Worm (Caenorhabditis elegans) whole organism, late embryonic: ENCODE data around the gene ric-8.

Experiments
- C08G9.2 ChIP-seq: sonication (generic microtip); optimal IDR thresholded peaks from 2 replicates; lab custom pipeline; 2016; ENCODE audit warnings: mild to moderate bottlenecking, missing genetic modification characterization, moderate library complexity, missing compliant biosample characterization
- C38D4.7 ChIP-seq: fragments of 200-800 bp; sonication (Bioruptor generic); optimal IDR thresholded peaks from 2 replicates; lab custom pipeline; 2018; ENCODE audit warnings: mild to moderate bottlenecking, missing genetic modification characterization, moderate library complexity, missing compliant biosample characterization
- K09A11.1 ChIP-seq: sonication (generic microtip); optimal IDR thresholded peaks from 2 replicates; lab custom pipeline; 2017; ENCODE audit warnings: antibody characterized with exemption, mild to moderate bottlenecking, missing genetic modification characterization, missing compliant biosample characterization; ENCODE audit not compliant: insufficient read depth
- ama-1 ChIP-seq: fragments of 150-350 bp; optimal IDR thresholded peaks from 2 replicates; lab custom pipeline; 2014
- ceh-14 ChIP-seq: sonication (generic microtip); optimal IDR thresholded peaks from 2 replicates; lab custom pipeline; 2016; ENCODE audit warnings: missing genotype, missing genetic modification characterization, missing compliant biosample characterization
- ceh-24 ChIP-seq: sonication (generic microtip); optimal IDR thresholded peaks from 2 replicates; lab custom pipeline; 2016; ENCODE audit warnings: mild to moderate bottlenecking, missing genetic modification characterization, missing compliant biosample characterization
- ceh-30 ChIP-seq: fragments of 150-350 bp; optimal IDR thresholded peaks from 2 replicates; lab custom pipeline; 2014; ENCODE audit warnings: missing biosample characterization, missing genetic modification characterization
- ceh-34 ChIP-seq: sonication (generic microtip); optimal IDR thresholded peaks from 2 replicates; lab custom pipeline; 2016; ENCODE audit warnings: mild to moderate bottlenecking, missing genetic modification characterization, missing compliant biosample characterization
- ceh-45 ChIP-seq: fragments of 200-800 bp; sonication (Bioruptor generic); IDR thresholded peaks from 2 replicates; pipeline ENCODE4 v1.3.6; 2022; ENCODE audit warnings: missing genetic modification reagents, missing genetic modification characterization, missing compliant biosample characterization
- ceh-48 ChIP-seq: sonication (generic microtip); optimal IDR thresholded peaks from 2 replicates; lab custom pipeline; 2016; ENCODE audit warnings: missing genetic modification characterization, inconsistent platforms, missing compliant biosample characterization
- ceh-6 ChIP-seq: fragments of 200-800 bp; sonication (Bioruptor generic); optimal IDR thresholded peaks from 2 replicates; lab custom pipeline; 2018; ENCODE audit warnings: mild to moderate bottlenecking, missing genetic modification characterization, missing compliant biosample characterization
- ceh-9 ChIP-seq: sonication (generic microtip); optimal IDR thresholded peaks from 2 replicates; lab custom pipeline; 2016; ENCODE audit warnings: mild to moderate bottlenecking, missing genetic modification characterization, inconsistent platforms, missing compliant biosample characterization
- elt-4 ChIP-seq: sonication (generic microtip); optimal IDR thresholded peaks from 2 replicates; lab custom pipeline; 2016; ENCODE audit warnings: missing genetic modification characterization, missing compliant biosample characterization
- ets-4 ChIP-seq: sonication (generic microtip); optimal IDR thresholded peaks from 2 replicates; lab custom pipeline; 2016; ENCODE audit warnings: missing genetic modification characterization, missing compliant biosample characterization
- fax-1 ChIP-seq: sonication (generic microtip); optimal IDR thresholded peaks from 2 replicates; lab custom pipeline; 2016; ENCODE audit warnings: missing genotype, missing genetic modification characterization, missing compliant biosample characterization
- fkh-10 ChIP-seq: fragments of 150-350 bp; optimal IDR thresholded peaks from 2 replicates; lab custom pipeline; 2014; ENCODE audit warnings: missing biosample characterization, missing genetic modification reagents, missing genetic modification characterization
- hlh-13 ChIP-seq: fragments of 200-800 bp; sonication (Bioruptor generic); optimal IDR thresholded peaks from 2 replicates; lab custom pipeline; 2018; ENCODE audit warnings: mild to moderate bottlenecking, missing genetic modification characterization, missing compliant biosample characterization
- hlh-30 ChIP-seq: sonication (generic microtip); optimal IDR thresholded peaks from 2 replicates; lab custom pipeline; 2017; ENCODE audit warnings: antibody characterized with exemption, missing genetic modification characterization, missing compliant biosample characterization; ENCODE audit not compliant: insufficient read depth
- hlh-6 ChIP-seq: sonication (generic microtip); optimal IDR thresholded peaks from 2 replicates; lab custom pipeline; 2016; ENCODE audit warnings: missing genotype, missing genetic modification characterization, missing compliant biosample characterization
- mec-3 ChIP-seq: sonication (generic microtip); optimal IDR thresholded peaks from 2 replicates; lab custom pipeline; 2016; ENCODE audit warnings: borderline replicate concordance, missing genetic modification characterization, missing compliant biosample characterization
- nfya-1 ChIP-seq: sonication (generic microtip); optimal IDR thresholded peaks from 2 replicates; lab custom pipeline; 2017; ENCODE audit warnings: missing genetic modification characterization, mild to moderate bottlenecking, missing compliant biosample characterization, antibody characterized with exemption, moderate library complexity
- pat-9 ChIP-seq: fragments of 200-800 bp; sonication (Bioruptor generic); optimal IDR thresholded peaks from 2 replicates; lab custom pipeline; 2018; ENCODE audit warnings: mild to moderate bottlenecking, missing genetic modification characterization, moderate library complexity, missing compliant biosample characterization
- pha-2 ChIP-seq: sonication (generic microtip); optimal IDR thresholded peaks from 2 replicates; lab custom pipeline; 2017; ENCODE audit warnings: mild to moderate bottlenecking, missing genetic modification characterization, missing compliant biosample characterization
- pha-4 ChIP-seq: fragments of 150-350 bp; optimal IDR thresholded peaks from 2 replicates; lab custom pipeline; 2018; ENCODE audit warnings: missing biosample characterization, missing genetic modification reagents, missing genetic modification characterization
- pqm-1 ChIP-seq: sonication (generic microtip); optimal IDR thresholded peaks from 2 replicates; lab custom pipeline; 2016; ENCODE audit warnings: missing genetic modification characterization, missing compliant biosample characterization
- pros-1 ChIP-seq: fragments of 150-350 bp; optimal IDR thresholded peaks from 2 replicates; lab custom pipeline; 2014; ENCODE audit warnings: missing biosample characterization, missing genetic modification reagents, missing genetic modification characterization
- ref-2 ChIP-seq: sonication (generic microtip); optimal IDR thresholded peaks from 2 replicates; lab custom pipeline; 2016; ENCODE audit warnings: missing genetic modification characterization, missing compliant biosample characterization
- sdc-2 ChIP-seq: sonication (generic microtip); optimal IDR thresholded peaks from 2 replicates; lab custom pipeline; 2016; ENCODE audit warnings: missing genotype, missing genetic modification characterization, missing compliant biosample characterization
- sox-2 ChIP-seq: fragments of 200-800 bp; sonication (Bioruptor generic); IDR thresholded peaks from 2 replicates; pipeline ENCODE4 v1.3.6; 2022; ENCODE audit warnings: missing genetic modification reagents, missing genetic modification characterization, missing compliant biosample characterization
- sox-4 ChIP-seq: sonication (generic microtip); optimal IDR thresholded peaks from 2 replicates; lab custom pipeline; 2017; ENCODE audit warnings: mild to moderate bottlenecking, missing genetic modification characterization, inconsistent platforms, missing compliant biosample characterization
- tbx-2 ChIP-seq: sonication (generic microtip); optimal IDR thresholded peaks from 2 replicates; lab custom pipeline; 2016; ENCODE audit warnings: missing genetic modification characterization, missing compliant biosample characterization
- tbx-7 ChIP-seq: sonication (generic microtip); optimal IDR thresholded peaks from 2 replicates; lab custom pipeline; 2016; ENCODE audit warnings: missing genotype, missing genetic modification characterization, missing compliant biosample characterization
- unc-42 ChIP-seq: sonication (generic microtip); optimal IDR thresholded peaks from 2 replicates; lab custom pipeline; 2016; ENCODE audit warnings: missing genotype, missing genetic modification characterization, missing compliant biosample characterization
- unc-55 ChIP-seq: sonication (generic microtip); optimal IDR thresholded peaks from 2 replicates; lab custom pipeline; 2017; ENCODE audit warnings: missing biosample characterization, missing genetic modification reagents, missing genetic modification characterization
- unc-86 ChIP-seq: sonication (generic microtip); optimal IDR thresholded peaks from 2 replicates; lab custom pipeline; 2016; ENCODE audit warnings: missing genetic modification characterization, missing compliant biosample characterization

Gene ric-8

DNA sequence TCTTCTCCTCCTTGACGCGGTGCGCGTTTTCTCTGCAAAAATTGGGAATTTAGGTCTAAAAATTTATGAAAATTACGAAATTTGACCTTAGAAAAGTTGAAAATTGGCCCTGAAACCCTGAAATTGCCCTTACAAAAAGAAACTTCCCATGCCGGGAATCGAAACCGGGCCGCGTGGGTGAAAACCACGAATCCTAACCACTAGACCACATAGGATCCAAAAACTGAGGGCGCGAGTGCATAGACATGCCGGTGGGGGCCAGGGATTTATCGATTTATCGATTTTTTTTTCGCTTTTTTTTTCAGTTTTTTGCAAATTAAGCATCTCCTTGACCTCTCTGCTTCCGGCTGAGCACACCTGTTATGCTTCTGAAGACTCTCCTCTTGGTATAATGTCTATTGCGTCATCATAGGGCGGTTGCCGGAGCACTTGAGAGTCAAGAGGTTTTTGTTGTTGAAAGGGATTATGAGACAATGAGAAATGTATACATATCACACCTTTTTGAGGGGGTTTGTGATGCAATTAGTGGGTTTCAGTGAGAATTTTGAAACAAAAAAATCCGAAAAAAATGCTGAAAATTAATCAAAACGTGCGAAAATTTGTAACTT lies 3.0 kb upstream of the ric-8 start (continued):
- TF ChIP-seq ceh-30 (tag; lab: Kevin White, UChicago) (no peak), sox-4 (tag; lab: Kevin White, UChicago) (peak; percentile 38), mec-3 (tag; lab: Kevin White, UChicago) (no peak), hlh-30 (tag; lab: Kevin White, UChicago) (no peak), C38D4.7 (GFP tag; lab: Kevin White, UChicago) (peak; percentile 44), ref-2 (tag; lab: Kevin White, UChicago) (peak; percentile 10), ets-4 (tag; lab: Kevin White, UChicago) (no peak), pros-1 (tag; lab: Kevin White, UChicago) (no peak), fkh-10 (GFP tag; lab: Kevin White, UChicago) (no peak), ceh-45 (0 out of 2 replicates have a peak, but pooled peaks have one; percentile 43), ceh-6 (peak; percentile 40), pha-2 (tag; lab: Kevin White, UChicago) (peak; percentile 47), unc-42 (tag; lab: Kevin White, UChicago) (no peak), K09A11.1 (tag; lab: Kevin White, UChicago) (no peak)
- TF ChIP-seq, all 69 proteins: peak for 27

DNA sequence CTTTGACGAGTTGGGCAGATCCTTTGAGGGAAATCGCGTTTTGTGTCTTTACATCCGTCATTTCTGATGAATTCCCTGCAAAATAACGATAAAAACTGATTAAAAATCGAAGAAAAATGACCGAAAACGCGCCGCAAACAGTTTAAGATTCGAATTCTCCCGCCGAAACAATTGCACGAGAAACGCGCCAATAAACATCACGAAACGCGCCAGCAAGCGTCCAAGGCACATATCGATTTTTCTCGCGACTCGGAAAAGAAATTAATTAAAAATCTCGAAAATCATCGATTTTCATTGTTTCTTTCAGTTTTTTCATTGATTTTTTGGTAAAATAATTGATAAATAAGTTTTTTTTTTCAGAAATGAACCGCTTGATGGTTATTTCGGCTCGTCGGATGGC lies 1.8 kb upstream of the ric-8 start, which contains the start of the genes mdf-2 and nduv-3:
Gene mdf-2 (minus strand): TSS at position 176 of the 400 bp plus-strand sequence.
Gene nduv-3 (plus strand): TSS at position 361 of the 400 bp plus-strand sequence.
- TF ChIP-seq unc-42 (tag; lab: Kevin White, UChicago) (peak; percentile 44), tbx-2 (tag; lab: Kevin White, UChicago) (peak; percentile 11), hlh-6 (no peak), unc-55 (GFP tag; lab: Kevin White, UChicago) (peak; percentile 47), unc-86 (tag; lab: Kevin White, UChicago) (no peak), nfya-1 (tag; lab: Kevin White, UChicago) (peak; percentile 49), ceh-48 (tag; lab: Kevin White, UChicago) (peak; percentile 93), ceh-14 (tag; lab: Kevin White, UChicago) (peak; percentile 41)

DNA sequence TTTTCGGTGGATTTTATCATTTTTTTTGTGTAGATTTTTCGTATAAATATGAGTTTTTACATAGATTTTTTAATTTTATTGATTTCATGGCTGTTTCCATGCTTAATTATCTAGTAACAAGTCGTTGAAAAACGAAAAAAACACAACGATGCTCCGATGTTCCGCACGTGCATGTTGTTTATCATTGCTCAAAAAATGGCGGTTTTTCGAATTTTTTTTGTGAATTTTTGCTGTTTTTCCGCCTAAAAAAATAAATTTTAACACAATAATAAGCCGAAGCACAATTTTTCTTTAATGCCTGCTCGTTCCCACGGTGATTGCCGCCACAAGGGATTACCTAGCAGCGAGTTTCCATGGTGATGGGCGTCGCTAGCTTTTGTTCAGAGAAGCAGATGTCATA lies 719 bp upstream of the ric-8 start:
- no peak for TF ChIP-seq pha-4
- TF ChIP-seq C08G9.2 = no peak
- TF ChIP-seq pqm-1 (tag; lab: Kevin White, UChicago) = no peak
- no peak for TF ChIP-seq ceh-34 (tag; lab: Kevin White, UChicago)
- no peak for TF ChIP-seq hlh-13 (GFP tag; lab: Kevin White, UChicago)
- TF ChIP-seq ceh-24 = no peak
- TF ChIP-seq sox-2 (GFP tag; lab: Robert Waterston, UW) = no peak
- no peak for TF ChIP-seq fax-1
- no peak for TF ChIP-seq sdc-2 (tag; lab: Kevin White, UChicago)
- no peak for TF ChIP-seq elt-4 (tag; lab: Kevin White, UChicago)
- TF ChIP-seq ama-1 (lab: Kevin White, UChicago) = no peak
- TF ChIP-seq tbx-7 (tag; lab: Kevin White, UChicago) = no peak
- no peak for TF ChIP-seq C38D4.7 (GFP tag; lab: Kevin White, UChicago)
- TF ChIP-seq pat-9 (tag; lab: Kevin White, UChicago) = no peak
- no peak for TF ChIP-seq ceh-9 (tag; lab: Kevin White, UChicago)

DNA sequence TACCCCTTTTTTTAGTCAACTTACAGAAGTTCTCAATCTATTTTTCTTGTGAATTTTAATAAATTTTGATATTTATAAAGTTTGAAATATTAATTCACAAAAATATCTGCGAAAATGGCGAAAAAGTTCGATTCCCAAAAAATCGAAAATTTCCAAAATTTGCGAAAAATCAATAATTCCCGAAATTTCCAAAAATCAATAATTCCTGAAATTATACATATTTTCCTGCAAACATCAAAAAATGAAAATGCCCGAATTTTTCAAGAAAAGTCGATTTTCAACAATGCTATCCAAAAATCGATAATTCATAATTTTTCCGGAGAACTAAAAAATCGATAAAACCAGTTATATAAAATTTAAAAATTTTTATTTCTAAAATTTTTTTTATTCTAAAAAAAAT lies 7.3 kb downstream of the ric-8 start:
- TF ChIP-seq ceh-24 = no peak
- peak; percentile 15 for TF ChIP-seq ceh-48 (tag; lab: Kevin White, UChicago)
